Fruit fly (Drosophila melanogaster) whole organism, prepupa: Measurements from ENCODE around the gene CG32409.

Source experiments
- CG6854 ChIP-seq: fragments of 200-800 bp; sonication (Bioruptor generic); optimal IDR thresholded peaks from 2 replicates; lab custom pipeline; 2017; ENCODE audit warnings: missing biosample characterization, mild to moderate bottlenecking, missing genetic modification characterization
- pdm3 ChIP-seq: fragments of 200-800 bp; sonication (Bioruptor generic); optimal IDR thresholded peaks from 3 replicates; lab custom pipeline; 2016; ENCODE audit warnings: missing biosample characterization, missing genetic modification characterization

dm6 chr3L:5855098-5855497, 44.2 kb upstream of the CG32409 start:
- TF ChIP-seq pdm3 (GFP tag; lab: Kevin White, UChicago) (no peak), CG6854 (GFP tag; lab: Kevin White, UChicago) (no peak)
